Worm (Caenorhabditis elegans) whole organism, L2 larva: ENCODE results near the gene T16A9.3.
A peak's percentile ranks its signal among the peaks of the same experiment; 100 is the strongest.
"Not testable (repeated sequence)": the region's sequence is repeated elsewhere in the genome, so short reads cannot be mapped to it uniquely, and the experiment has no call there.

Source experiments
- C34F6.9 ChIP-seq: fragments of 150-350 bp; optimal IDR thresholded peaks from 2 replicates; lab custom pipeline; 2014; ENCODE audit warnings: missing biosample characterization, missing genetic modification characterization
- R02D3.7 ChIP-seq: fragments of 150-350 bp; optimal IDR thresholded peaks from 2 replicates; lab custom pipeline; 2014; ENCODE audit warnings: missing biosample characterization, missing genetic modification characterization
- Y55F3AM.14 ChIP-seq: fragments of 200-800 bp; sonication (Bioruptor generic); optimal IDR thresholded peaks from 2 replicates; lab custom pipeline; 2018; ENCODE audit warnings: mild to moderate bottlenecking, missing genetic modification characterization, missing compliant biosample characterization
- ZK546.5 ChIP-seq: sonication (generic microtip); optimal IDR thresholded peaks from 2 replicates; lab custom pipeline; 2017; ENCODE audit warnings: missing biosample characterization, missing genetic modification characterization
- alr-1 ChIP-seq: fragments of 150-350 bp; optimal IDR thresholded peaks from 2 replicates; lab custom pipeline; 2014; ENCODE audit warnings: missing biosample characterization, missing genetic modification characterization
- aly-2 ChIP-seq: fragments of 150-350 bp; optimal IDR thresholded peaks from 2 replicates; lab custom pipeline; 2014; ENCODE audit warnings: missing biosample characterization, missing genetic modification characterization
- ama-1 ChIP-seq: fragments of 150-350 bp; optimal IDR thresholded peaks from 2 replicates; lab custom pipeline; 2018; ENCODE audit warnings: inconsistent platforms
- blmp-1 ChIP-seq: sonication (generic microtip); optimal IDR thresholded peaks from 2 replicates; lab custom pipeline; 2017; ENCODE audit warnings: missing genetic modification characterization, mild to moderate bottlenecking, missing compliant biosample characterization, antibody characterized with exemption, moderate library complexity; ENCODE audit not compliant: insufficient read depth
- ceh-82 ChIP-seq: fragments of 150-350 bp; optimal IDR thresholded peaks from 2 replicates; lab custom pipeline; 2014; ENCODE audit warnings: missing biosample characterization, missing genetic modification characterization
- elt-3 ChIP-seq: sonication (generic microtip); optimal IDR thresholded peaks from 2 replicates; lab custom pipeline; 2017; ENCODE audit warnings: missing biosample characterization, missing genetic modification characterization
- fos-1 ChIP-seq: fragments of 150-350 bp; optimal IDR thresholded peaks from 2 replicates; lab custom pipeline; 2014; ENCODE audit warnings: missing biosample characterization, missing genetic modification characterization
- gmeb-1 ChIP-seq: fragments of 150-350 bp; optimal IDR thresholded peaks from 2 replicates; lab custom pipeline; 2014; ENCODE audit warnings: missing biosample characterization, missing genetic modification characterization
- lin-11 ChIP-seq: fragments of 150-350 bp; sonication (generic microtip); optimal IDR thresholded peaks from 2 replicates; lab custom pipeline; 2014; ENCODE audit warnings: missing biosample characterization, missing genetic modification characterization, inconsistent platforms, mixed read lengths
- lin-13 ChIP-seq: fragments of 150-350 bp; optimal IDR thresholded peaks from 2 replicates; lab custom pipeline; 2014; ENCODE audit warnings: missing biosample characterization, missing genetic modification reagents, missing genetic modification characterization
- lin-39 ChIP-seq: fragments of 150-350 bp; optimal IDR thresholded peaks from 2 replicates; lab custom pipeline; 2014; ENCODE audit warnings: missing biosample characterization, missing genetic modification reagents, missing genetic modification characterization
- lsy-2 ChIP-seq, 2 experiments: fragments of 150-350 bp in 1 of 2; sonication (generic microtip) in 1 of 2; optimal IDR thresholded peaks; 2 replicates each; lab custom pipeline; 2014 to 2017; ENCODE audit warnings: missing biosample characterization in 2 of 2, missing genetic modification characterization in 2 of 2
- mab-5 ChIP-seq: fragments of 150-350 bp; optimal IDR thresholded peaks from 2 replicates; lab custom pipeline; 2014; ENCODE audit warnings: missing biosample characterization, missing genetic modification characterization
- mdl-1 ChIP-seq, 2 experiments: fragments of 150-350 bp in 1 of 2; sonication (generic microtip) in 1 of 2; optimal IDR thresholded peaks; 2 replicates each; lab custom pipeline; 2017; ENCODE audit warnings: missing biosample characterization in 2 of 2, missing genetic modification characterization in 2 of 2
- nhr-10 ChIP-seq: sonication (generic microtip); optimal IDR thresholded peaks from 2 replicates; lab custom pipeline; 2017; ENCODE audit warnings: missing biosample characterization, missing genetic modification characterization
- nhr-11 ChIP-seq: fragments of 150-350 bp; optimal IDR thresholded peaks from 2 replicates; lab custom pipeline; 2014; ENCODE audit warnings: missing biosample characterization, missing genetic modification characterization
- nhr-12 ChIP-seq: fragments of 150-350 bp; optimal IDR thresholded peaks from 2 replicates; lab custom pipeline; 2014; ENCODE audit warnings: missing biosample characterization, missing genetic modification characterization
- nhr-129 ChIP-seq: fragments of 150-350 bp; optimal IDR thresholded peaks from 2 replicates; lab custom pipeline; 2014; ENCODE audit warnings: missing biosample characterization, missing genetic modification characterization
- nhr-21 ChIP-seq: fragments of 150-350 bp; optimal IDR thresholded peaks from 2 replicates; lab custom pipeline; 2014; ENCODE audit warnings: missing biosample characterization, missing genetic modification characterization
- nhr-23 ChIP-seq: fragments of 150-350 bp; optimal IDR thresholded peaks from 2 replicates; lab custom pipeline; 2014; ENCODE audit warnings: missing biosample characterization, missing genetic modification reagents, missing genetic modification characterization
- nhr-237 ChIP-seq: fragments of 150-350 bp; optimal IDR thresholded peaks from 2 replicates; lab custom pipeline; 2014; ENCODE audit warnings: missing biosample characterization, missing genetic modification characterization
- nhr-25 ChIP-seq: fragments of 150-350 bp; sonication (generic microtip); optimal IDR thresholded peaks from 3 replicates; lab custom pipeline; 2014; ENCODE audit warnings: missing biosample characterization, missing genetic modification characterization
- nhr-6 ChIP-seq: fragments of 150-350 bp; optimal IDR thresholded peaks from 2 replicates; lab custom pipeline; 2014; ENCODE audit warnings: missing biosample characterization, missing genetic modification characterization
- nhr-77 ChIP-seq: fragments of 150-350 bp; optimal IDR thresholded peaks from 2 replicates; lab custom pipeline; 2014; ENCODE audit warnings: missing biosample characterization, missing genetic modification characterization
- skn-1 ChIP-seq: sonication (generic microtip); optimal IDR thresholded peaks from 2 replicates; lab custom pipeline; 2017; ENCODE audit warnings: missing biosample characterization, missing genetic modification characterization
- sma-3 ChIP-seq: sonication (generic microtip); optimal IDR thresholded peaks from 2 replicates; lab custom pipeline; 2016; ENCODE audit warnings: missing genetic modification reagents, missing genetic modification characterization, missing compliant biosample characterization
- sma-9 ChIP-seq, 2 experiments: fragments of 150-350 bp in 1 of 2; sonication (generic microtip) in 1 of 2; optimal IDR thresholded peaks; 2 replicates each; lab custom pipeline; 2014 to 2016; ENCODE audit warnings: missing genetic modification characterization in 2 of 2, mild to moderate bottlenecking in 1 of 2, missing biosample characterization in 1 of 2, missing compliant biosample characterization in 1 of 2, missing genetic modification reagents in 1 of 2, moderate library complexity in 1 of 2
- unc-39 ChIP-seq: fragments of 150-350 bp; optimal IDR thresholded peaks from 2 replicates; lab custom pipeline; 2014; ENCODE audit warnings: missing biosample characterization, missing genetic modification characterization
- unc-62 ChIP-seq: fragments of 150-350 bp; optimal IDR thresholded peaks from 2 replicates; lab custom pipeline; 2014; ENCODE audit warnings: missing biosample characterization, missing genetic modification reagents, missing genetic modification characterization
- zag-1 ChIP-seq: fragments of 150-350 bp; optimal IDR thresholded peaks from 2 replicates; lab custom pipeline; 2014; ENCODE audit warnings: missing biosample characterization, missing genetic modification characterization
- ztf-1 ChIP-seq: fragments of 200-800 bp; sonication (Bioruptor generic); conservative IDR thresholded peaks from 2 replicates; pipeline ENCODE4 v1.3.6; 2022; ENCODE audit warnings: missing genetic modification characterization, missing compliant biosample characterization

T16A9.3 gene

ce11 chrV:14205214-14205613 is at the start of gene T16A9.3:
Gene T16A9.3, plus strand, starts transcription at chrV:14205514.
- TF ChIP-seq mab-5 (tag; lab: Kevin White, UChicago); lin-39 (tag; lab: Kevin White, UChicago); Y55F3AM.14 (GFP tag; lab: Kevin White, UChicago): not testable (repeated sequence)
- TF ChIP-seq, all 48 proteins: peak for 0; not testable (repeated sequence) for 48

ce11 chrV:14156468-14156867 is 48.8 kb upstream of the T16A9.3 start, which contains the start of gene AH10.2:
Gene AH10.2, plus strand, starts transcription at chrV:14156768.
- no peak for TF ChIP-seq nhr-11 (tag; lab: Kevin White, UChicago)
- TF ChIP-seq nhr-21 (tag; lab: Kevin White, UChicago) = no peak
- no peak for TF ChIP-seq ama-1
- TF ChIP-seq aly-2 = no peak
- no peak for TF ChIP-seq sma-9 (GFP tag; optimal IDR thresholded peaks at IDR 0.05; lab: Kevin White, UChicago)
- no peak for TF ChIP-seq sma-9 (tag; optimal IDR thresholded peaks at IDR 0.05; lab: Kevin White, UChicago)
- TF ChIP-seq nhr-237 = no peak
- no peak for TF ChIP-seq skn-1 (tag; lab: Kevin White, UChicago)
- TF ChIP-seq C34F6.9 (tag; lab: Kevin White, UChicago) = no peak
- TF ChIP-seq blmp-1 (tag; lab: Kevin White, UChicago) = no peak

- TF ChIP-seq gmeb-1 (peak; percentile 4), mab-5 (tag; lab: Kevin White, UChicago) (no peak), fos-1 (tag; lab: Kevin White, UChicago) (peak; percentile 25)
Observed at ce11 chrV:14160698-14161097, 44.6 kb upstream of the T16A9.3 start, which contains the start of gene cest-1.2. Gene cest-1.2, minus strand, starts transcription at chrV:14160862.

ce11 chrV:14162959-14163548 is 42.3 kb upstream of the T16A9.3 start, which contains the start of gene srd-26:
Gene srd-26, minus strand, starts transcription at chrV:14163009.
- TF ChIP-seq nhr-77 (tag; lab: Kevin White, UChicago) (no peak), lin-13 (no peak), lin-11 (tag; lab: Kevin White, UChicago) (no peak), nhr-25 (tag; lab: Kevin White, UChicago) (no peak), elt-3 (tag; lab: Kevin White, UChicago) (no peak), fos-1 (tag; lab: Kevin White, UChicago) (no peak), nhr-6 (tag; lab: Kevin White, UChicago) (no peak), nhr-12 (no peak), ztf-1 (GFP tag; lab: Robert Waterston, UW) (no peak), alr-1 (tag; lab: Kevin White, UChicago) (no peak), R02D3.7 (tag; lab: Kevin White, UChicago) (no peak)

ce11 chrV:14165745-14166144 is 39.6 kb upstream of the T16A9.3 start:
- TF ChIP-seq fos-1 (tag; lab: Kevin White, UChicago) (no peak), nhr-237 (no peak), elt-3 (tag; lab: Kevin White, UChicago) (no peak), ZK546.5 (no peak), mdl-1 (tag; optimal IDR thresholded peaks at IDR 0.05; lab: Kevin White, UChicago) (no peak), zag-1 (no peak), skn-1 (tag; lab: Kevin White, UChicago) (no peak), lin-39 (tag; lab: Kevin White, UChicago) (no peak), alr-1 (tag; lab: Kevin White, UChicago) (no peak), sma-3 (GFP tag; lab: Kevin White, UChicago) (no peak), Y55F3AM.14 (GFP tag; lab: Kevin White, UChicago) (no peak)

ce11 chrV:14166630-14167029 is 38.7 kb upstream of the T16A9.3 start, which contains the start of gene cest-1.1:
Gene cest-1.1, minus strand, starts transcription at chrV:14166730.
- no peak for TF ChIP-seq unc-39 (tag; lab: Kevin White, UChicago)
- no peak for TF ChIP-seq nhr-129 (tag; lab: Kevin White, UChicago)
- no peak for TF ChIP-seq ceh-82 (tag; lab: Kevin White, UChicago)
- TF ChIP-seq unc-62 (GFP tag; lab: Kevin White, UChicago) = no peak
- TF ChIP-seq nhr-10 (tag; lab: Kevin White, UChicago) = no peak
- no peak for TF ChIP-seq sma-9 (GFP tag; optimal IDR thresholded peaks at IDR 0.05; lab: Kevin White, UChicago)
- no peak for TF ChIP-seq sma-9 (tag; optimal IDR thresholded peaks at IDR 0.05; lab: Kevin White, UChicago)
- no peak for TF ChIP-seq nhr-23 (tag; lab: Kevin White, UChicago)
- no peak for TF ChIP-seq lsy-2 (tag; optimal IDR thresholded peaks at IDR 0.05; lab: Kevin White, UChicago)
- no peak for TF ChIP-seq ztf-1 (GFP tag; lab: Robert Waterston, UW)
